Worm (Caenorhabditis elegans): ENCODE results near the gene cutl-29.

DNA sequence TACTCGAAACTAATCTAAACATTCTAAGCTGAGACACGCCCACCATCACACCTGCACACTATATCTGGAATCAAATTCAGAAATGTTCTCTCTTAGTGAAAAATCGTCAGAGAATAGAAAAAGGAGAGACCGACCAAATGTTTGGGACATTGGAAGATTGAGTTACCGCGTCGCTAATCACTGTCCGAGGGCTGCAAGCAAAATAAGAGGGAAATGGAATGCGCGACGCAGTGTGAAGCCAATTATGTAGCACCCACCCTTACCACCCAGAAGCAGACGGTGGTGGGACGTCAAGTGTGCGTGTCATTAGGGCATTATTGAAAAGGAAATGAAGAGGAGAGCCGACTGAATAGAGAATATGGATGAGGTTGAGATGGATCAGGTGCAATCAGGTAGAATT, 40.8 kb upstream of the cutl-29 start:
- TF ChIP-seq unc-62 (GFP tag; optimal IDR thresholded peaks at IDR 0.05) (no peak), nhr-12 (tag; optimal IDR thresholded peaks at IDR 0.05) (no peak), mls-2 (tag; optimal IDR thresholded peaks at IDR 0.05) (no peak), elt-1 (tag; optimal IDR thresholded peaks at IDR 0.05; ENCODE audit: borderline replicate concordance, insufficient read depth) (no peak), ceh-43 (GFP tag; optimal IDR thresholded peaks at IDR 0.05) (no peak), ztf-11 (tag; optimal IDR thresholded peaks at IDR 0.05) (no peak), mab-5 (tag; optimal IDR thresholded peaks at IDR 0.05) (no peak), unc-39 (tag; optimal IDR thresholded peaks at IDR 0.05) (no peak), snpc-4 (tag; optimal IDR thresholded peaks at IDR 0.05) (no peak), nhr-237 (tag; optimal IDR thresholded peaks at IDR 0.05) (no peak), ceh-39 (tag; optimal IDR thresholded peaks at IDR 0.05) (no peak), mep-1 (tag; optimal IDR thresholded peaks at IDR 0.05) (no peak), blmp-1 (tag; optimal IDR thresholded peaks at IDR 0.05) (no peak)

Data from whole organism, mixed stage, embryonic.